Fruit fly (Drosophila melanogaster) whole organism, embryonic: Measurements from ENCODE around the gene CG14352.

ENCODE experiments used
- Abd-B ChIP-seq: fragments of 200-800 bp; sonication (Bioruptor generic); optimal IDR thresholded peaks from 2 replicates; lab custom pipeline; 2018; ENCODE audit warnings: missing biosample characterization, mild to moderate bottlenecking, missing genetic modification characterization, moderate library complexity
- Aef1 ChIP-seq: fragments of 200-800 bp; sonication (Bioruptor generic); IDR thresholded peaks from 3 replicates; pipeline ENCODE4 v1.3.6; 2022; ENCODE audit warnings: missing biosample characterization, missing genetic modification characterization
- Awh ChIP-seq: fragments of 200-800 bp; sonication (Bioruptor generic); IDR thresholded peaks from 2 replicates; pipeline ENCODE4, ENCODE4 v1.3.6; 2022; ENCODE audit warnings: missing biosample characterization, missing genetic modification characterization
- C15 ChIP-seq: fragments of 200-800 bp; sonication (Bioruptor generic); IDR thresholded peaks from 3 replicates; pipeline ENCODE4 v1.3.6; 2022; ENCODE audit warnings: missing biosample characterization, missing genetic modification characterization
- CG10274 ChIP-seq: fragments of 200-800 bp; sonication (Bioruptor generic); optimal IDR thresholded peaks from 3 replicates; lab custom pipeline; 2017; ENCODE audit warnings: missing biosample characterization, mild to moderate bottlenecking, missing genetic modification characterization
- CG10462 ChIP-seq: fragments of 200-800 bp; sonication (Bioruptor generic); optimal IDR thresholded peaks from 2 replicates; lab custom pipeline; 2016; ENCODE audit warnings: missing biosample characterization, missing genetic modification characterization
- CG10543 ChIP-seq: fragments of 200-800 bp; sonication (Bioruptor generic); optimal IDR thresholded peaks from 3 replicates; lab custom pipeline; 2017; ENCODE audit warnings: missing biosample characterization, mild to moderate bottlenecking, missing genetic modification characterization, moderate library complexity
- CG11093 ChIP-seq: fragments of 200-800 bp; sonication (Bioruptor generic); IDR thresholded peaks from 3 replicates; pipeline ENCODE4 v1.3.6; 2022; ENCODE audit warnings: missing biosample characterization, missing genetic modification characterization
- CG11696 ChIP-seq: fragments of 200-800 bp; sonication (Bioruptor generic); IDR thresholded peaks from 2 replicates; pipeline ENCODE4 v1.3.6; 2022; ENCODE audit warnings: missing biosample characterization, missing genetic modification characterization
- CG12219 ChIP-seq: fragments of 200-800 bp; sonication (Bioruptor generic); optimal IDR thresholded peaks from 3 replicates; lab custom pipeline; 2018; ENCODE audit warnings: missing biosample characterization, mild to moderate bottlenecking, missing genetic modification characterization
- CG12769 ChIP-seq: fragments of 200-800 bp; sonication (Bioruptor generic); optimal IDR thresholded peaks from 2 replicates; lab custom pipeline; 2019; ENCODE audit warnings: missing biosample characterization, mild to moderate bottlenecking, missing genetic modification characterization, moderate library complexity
- CG13424 ChIP-seq: fragments of 200-800 bp; sonication (Bioruptor generic); optimal IDR thresholded peaks from 2 replicates; lab custom pipeline; 2019; ENCODE audit warnings: missing biosample characterization, mild to moderate bottlenecking, missing genetic modification characterization, moderate library complexity
- CG14710 ChIP-seq: fragments of 200-800 bp; sonication (Bioruptor generic); optimal IDR thresholded peaks from 3 replicates; lab custom pipeline; 2019; ENCODE audit warnings: missing biosample characterization, mild to moderate bottlenecking, missing genetic modification characterization, moderate library complexity
- CG15696 ChIP-seq: fragments of 200-800 bp; sonication (Bioruptor generic); optimal IDR thresholded peaks from 2 replicates; lab custom pipeline; 2019; ENCODE audit warnings: missing biosample characterization, mild to moderate bottlenecking, missing genetic modification characterization, moderate library complexity
- CG1603 ChIP-seq: fragments of 200-800 bp; sonication (Bioruptor generic); optimal IDR thresholded peaks from 2 replicates; lab custom pipeline; 2019; ENCODE audit warnings: missing biosample characterization, mild to moderate bottlenecking, missing genetic modification characterization, moderate library complexity
- CG17359 ChIP-seq: fragments of 200-800 bp; sonication (Bioruptor generic); optimal IDR thresholded peaks from 3 replicates; lab custom pipeline; 2018; ENCODE audit warnings: missing biosample characterization, mild to moderate bottlenecking, missing genetic modification characterization, moderate library complexity
- CG17361 ChIP-seq: fragments of 200-800 bp; sonication (Bioruptor generic); IDR thresholded peaks from 3 replicates; pipeline ENCODE4 v1.3.6; 2022; ENCODE audit warnings: missing biosample characterization, missing genetic modification characterization
- CG1832 ChIP-seq: fragments of 200-800 bp; sonication (Bioruptor generic); optimal IDR thresholded peaks from 2 replicates; lab custom pipeline; 2017; ENCODE audit warnings: missing biosample characterization, mild to moderate bottlenecking, missing genetic modification characterization, inconsistent platforms
- CG3065 ChIP-seq: fragments of 200-800 bp; sonication (Bioruptor generic); optimal IDR thresholded peaks from 2 replicates; lab custom pipeline; 2016; ENCODE audit warnings: missing biosample characterization, missing genetic modification characterization
- CG32767 ChIP-seq: fragments of 200-800 bp; sonication (Bioruptor generic); IDR thresholded peaks from 2 replicates; pipeline ENCODE4 v1.3.6; 2022; ENCODE audit warnings: missing biosample characterization, missing genetic modification characterization
- CG3407 ChIP-seq: fragments of 200-800 bp; sonication (Bioruptor generic); optimal IDR thresholded peaks from 2 replicates; lab custom pipeline; 2018; ENCODE audit warnings: missing biosample characterization, mild to moderate bottlenecking, missing genetic modification characterization
- CG34224 ChIP-seq: fragments of 200-800 bp; sonication (Bioruptor generic); IDR thresholded peaks from 3 replicates; pipeline ENCODE4 v1.3.6; 2022; ENCODE audit warnings: missing biosample characterization, missing genetic modification characterization; ENCODE audit not compliant: partially characterized antibody
- CG5180 ChIP-seq: fragments of 200-800 bp; sonication (Bioruptor generic); optimal IDR thresholded peaks from 3 replicates; lab custom pipeline; 2017; ENCODE audit warnings: missing biosample characterization, missing genetic modification characterization, mild to moderate bottlenecking, moderate library complexity, missing genetic modification reagents
- CG7556 ChIP-seq: fragments of 200-800 bp; sonication (Bioruptor generic); optimal IDR thresholded peaks from 2 replicates; lab custom pipeline; 2017; ENCODE audit warnings: missing biosample characterization, mild to moderate bottlenecking, missing genetic modification characterization
- CG7963 ChIP-seq: fragments of 200-800 bp; sonication (Bioruptor generic); IDR thresholded peaks from 3 replicates; pipeline ENCODE4 v1.3.6; 2022; ENCODE audit warnings: missing biosample characterization, missing genetic modification characterization; ENCODE audit not compliant: partially characterized antibody
- CG8290 ChIP-seq, 3 experiments: fragments of 200-800 bp; sonication (Bioruptor generic); optimal IDR thresholded peaks; 2 replicates each; lab custom pipeline; 2016 to 2019; ENCODE audit warnings: missing biosample characterization in 3 of 3, missing genetic modification characterization in 3 of 3, mild to moderate bottlenecking in 2 of 3, moderate library complexity in 1 of 3
- CHES-1-like ChIP-seq: fragments of 200-800 bp; sonication (Bioruptor generic); optimal IDR thresholded peaks from 2 replicates; lab custom pipeline; 2016; ENCODE audit warnings: missing biosample characterization, missing genetic modification characterization
- Chrac-16 ChIP-seq: fragments of 200-800 bp; sonication (Bioruptor generic); optimal IDR thresholded peaks from 3 replicates; lab custom pipeline; 2016; ENCODE audit warnings: missing biosample characterization, missing genetic modification characterization
- D19A ChIP-seq: fragments of 200-800 bp; optimal IDR thresholded peaks from 3 replicates; lab custom pipeline; 2019; ENCODE audit warnings: missing biosample characterization, mild to moderate bottlenecking, missing genetic modification characterization, moderate library complexity
- Dip3 ChIP-seq: fragments of 200-800 bp; sonication (Bioruptor generic); optimal IDR thresholded peaks from 3 replicates; lab custom pipeline; 2016; ENCODE audit warnings: missing biosample characterization, missing genetic modification characterization
- Ets65A ChIP-seq: fragments of 200-800 bp; sonication (Bioruptor generic); peaks from one replicate; lab custom pipeline; 2016; ENCODE audit warnings: missing biosample characterization, missing genetic modification characterization
- Kr ChIP-seq: fragments of 200-800 bp; sonication (Bioruptor generic); optimal IDR thresholded peaks from 2 replicates; lab custom pipeline; 2017; ENCODE audit warnings: missing biosample characterization, mild to moderate bottlenecking, missing genetic modification characterization
- NC2α ChIP-seq: fragments of 200-800 bp; sonication (Bioruptor generic); optimal IDR thresholded peaks from 2 replicates; lab custom pipeline; 2016; ENCODE audit warnings: missing biosample characterization, missing genetic modification characterization
- Vsx1 ChIP-seq: fragments of 200-800 bp; sonication (Bioruptor generic); optimal IDR thresholded peaks from 2 replicates; lab custom pipeline; 2017; ENCODE audit warnings: missing biosample characterization, mild to moderate bottlenecking, missing genetic modification characterization, missing genetic modification reagents
- ase ChIP-seq: fragments of 200-800 bp; sonication (Bioruptor generic); IDR thresholded peaks from 3 replicates; pipeline ENCODE4 v1.3.6; 2022; ENCODE audit warnings: missing biosample characterization, missing genetic modification characterization
- ash1 ChIP-seq: fragments of 200-800 bp; sonication (Bioruptor generic); optimal IDR thresholded peaks from 2 replicates; lab custom pipeline; 2018; ENCODE audit warnings: missing biosample characterization, mild to moderate bottlenecking, missing genetic modification characterization
- ci ChIP-seq: fragments of 200-800 bp; sonication (Bioruptor generic); IDR thresholded peaks from 3 replicates; pipeline ENCODE4 v1.3.6; 2022; ENCODE audit warnings: missing biosample characterization, missing genetic modification characterization
- croc ChIP-seq: fragments of 200-800 bp; sonication (Bioruptor generic); conservative IDR thresholded peaks from 3 replicates; pipeline ENCODE4 v1.3.6; 2022; ENCODE audit warnings: missing biosample characterization, missing genetic modification characterization
- dmrt99B ChIP-seq: fragments of 200-800 bp; sonication (Bioruptor generic); optimal IDR thresholded peaks from 2 replicates; lab custom pipeline; 2018; ENCODE audit warnings: missing biosample characterization, mild to moderate bottlenecking, missing genetic modification characterization, moderate library complexity
- dpn ChIP-seq, 2 experiments: fragments of 200-800 bp; sonication (Bioruptor generic); optimal IDR thresholded peaks; 3 replicates each; lab custom pipeline; 2016; ENCODE audit warnings: missing biosample characterization in 2 of 2, missing genetic modification characterization in 2 of 2
- dysf ChIP-seq: fragments of 200-800 bp; sonication (Bioruptor generic); IDR thresholded peaks from 3 replicates; pipeline ENCODE4 v1.3.6; 2022; ENCODE audit warnings: missing biosample characterization, missing genetic modification characterization
- h ChIP-seq: fragments of >200 bp; optimal IDR thresholded peaks from 2 replicates; lab custom pipeline; 2017
- her ChIP-seq: fragments of 200-800 bp; sonication (Bioruptor generic); optimal IDR thresholded peaks from 2 replicates; lab custom pipeline; 2016; ENCODE audit warnings: missing biosample characterization, missing genetic modification characterization
- inv ChIP-seq: fragments of 200-800 bp; sonication (Bioruptor generic); IDR thresholded peaks from 2 replicates; pipeline ENCODE4 v1.3.6; 2022; ENCODE audit warnings: missing biosample characterization, missing genetic modification characterization; ENCODE audit not compliant: partially characterized antibody
- jumu ChIP-seq: fragments of 200-800 bp; sonication (Bioruptor generic); optimal IDR thresholded peaks from 3 replicates; lab custom pipeline; 2016; ENCODE audit warnings: missing biosample characterization, missing genetic modification characterization
- nau ChIP-seq: fragments of 200-800 bp; sonication (Bioruptor generic); optimal IDR thresholded peaks from 3 replicates; lab custom pipeline; 2017; ENCODE audit warnings: missing biosample characterization, mild to moderate bottlenecking, missing genetic modification characterization, missing genetic modification reagents
- psq ChIP-seq: fragments of 200-800 bp; sonication (Bioruptor generic); optimal IDR thresholded peaks from 2 replicates; lab custom pipeline; 2017; ENCODE audit warnings: missing biosample characterization, missing genetic modification characterization
- pzg ChIP-seq: fragments of 200-800 bp; sonication (Bioruptor generic); optimal IDR thresholded peaks from 3 replicates; lab custom pipeline; 2018; ENCODE audit warnings: missing biosample characterization, mild to moderate bottlenecking, missing genetic modification characterization, moderate library complexity
- sima ChIP-seq: fragments of 200-800 bp; sonication (Bioruptor generic); optimal IDR thresholded peaks from 2 replicates; lab custom pipeline; 2016; ENCODE audit warnings: missing biosample characterization, missing genetic modification characterization
- sug ChIP-seq: fragments of 200-800 bp; optimal IDR thresholded peaks from 2 replicates; lab custom pipeline; 2019; ENCODE audit warnings: missing biosample characterization, mild to moderate bottlenecking, missing genetic modification characterization, moderate library complexity
- unc-4 ChIP-seq: fragments of 200-800 bp; sonication (Bioruptor generic); IDR thresholded peaks from 2 replicates; pipeline ENCODE4 v1.3.6; 2022; ENCODE audit warnings: missing biosample characterization, missing genetic modification characterization; ENCODE audit not compliant: partially characterized antibody

The CG14352 gene

DNA sequence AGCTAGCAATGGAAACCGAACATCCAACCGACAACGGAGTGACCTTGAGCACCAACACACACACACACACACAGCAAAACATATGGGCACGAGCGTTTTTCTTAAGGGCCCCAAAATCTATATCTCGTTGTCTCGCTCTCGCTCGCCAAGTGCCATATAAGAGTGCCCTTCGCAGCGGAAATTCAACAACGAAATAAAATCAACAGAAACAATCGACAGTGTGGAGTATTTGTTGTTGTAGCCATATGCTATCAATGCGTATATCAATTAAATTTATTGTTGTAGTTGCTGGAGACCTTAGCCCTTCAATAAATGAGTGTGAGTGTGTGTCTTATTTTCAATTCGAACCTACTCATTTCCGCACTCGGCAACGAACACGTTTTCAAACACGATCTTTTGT, 25.3 kb downstream of the CG14352 start (continued):
- no peak for TF ChIP-seq sima (GFP tag; lab: Kevin White, UChicago)
- TF ChIP-seq CG10274 (GFP tag; lab: Kevin White, UChicago), result no peak
- TF ChIP-seq CHES-1-like, result no peak
- TF ChIP-seq CG32767 (GFP tag; lab: Robert Waterston, UW), result no peak
- TF ChIP-seq Dip3 (GFP tag; lab: Kevin White, UChicago), result no peak
- TF ChIP-seq NC2α (GFP tag; lab: Kevin White, UChicago), result no peak
- no peak for TF ChIP-seq CG14710 (tag; lab: Kevin White, UChicago)
- TF ChIP-seq CG11093 (GFP tag; lab: Robert Waterston, UW), result no peak
- TF ChIP-seq croc (GFP tag; lab: Robert Waterston, UW), result no peak
- TF ChIP-seq jumu (GFP tag; lab: Kevin White, UChicago), result no peak
- no peak for TF ChIP-seq Kr (GFP tag; lab: Kevin White, UChicago)
- no peak for TF ChIP-seq CG10462 (GFP tag; lab: Kevin White, UChicago)
- TF ChIP-seq C15 (GFP tag; lab: Robert Waterston, UW), result no peak
- no peak for TF ChIP-seq dpn (GFP tag; optimal IDR thresholded peaks at IDR 0.05; lab: Kevin White, UChicago)
- no peak; the same call in 2 of the 3 replicates for TF ChIP-seq dysf (GFP tag; lab: Robert Waterston, UW)
- no peak for TF ChIP-seq Chrac-16 (GFP tag; lab: Kevin White, UChicago)
- TF ChIP-seq CG1832 (GFP tag; lab: Kevin White, UChicago), result no peak
- peak; percentile 11 for TF ChIP-seq her (GFP tag; lab: Kevin White, UChicago)
- TF ChIP-seq CG7556 (GFP tag; lab: Kevin White, UChicago), result no peak
- no peak for TF ChIP-seq CG8290 (GFP tag; optimal IDR thresholded peaks at IDR 0.05; lab: Kevin White, UChicago)
- peak in 1 of 2 experiments; percentile 44 for TF ChIP-seq CG8290 (tag; optimal IDR thresholded peaks at IDR 0.05; lab: Kevin White, UChicago)
- peak; percentile 51; the same call in 2 of the 3 replicates for TF ChIP-seq Aef1 (GFP tag; lab: Robert Waterston, UW)
- peak; percentile 31; the same call in 1 of the 2 replicates for TF ChIP-seq unc-4 (GFP tag; lab: Robert Waterston, UW)
- TF ChIP-seq pzg, result no peak
- TF ChIP-seq CG17359 (tag; lab: Kevin White, UChicago), result peak; percentile 11
- no peak for TF ChIP-seq CG3065 (GFP tag; lab: Kevin White, UChicago)
- no peak for TF ChIP-seq inv (GFP tag; lab: Robert Waterston, UW)
- TF ChIP-seq CG7963, result no peak
- peak; percentile 1 for TF ChIP-seq nau (GFP tag; lab: Kevin White, UChicago)
- no peak for TF ChIP-seq Ets65A (GFP tag; lab: Kevin White, UChicago)
- TF ChIP-seq Awh (GFP tag; lab: Robert Waterston, UW), result peak; percentile 53; the same call in 1 of the 2 replicates
- no peak for TF ChIP-seq CG12219 (GFP tag; lab: Kevin White, UChicago)
- TF ChIP-seq CG11696 (GFP tag; lab: Robert Waterston, UW), result no peak
- TF ChIP-seq ash1, result no peak
- TF ChIP-seq CG13424 (tag; lab: Kevin White, UChicago), result no peak
- peak; percentile 81 for TF ChIP-seq CG12769 (tag; lab: Kevin White, UChicago)
- no peak for TF ChIP-seq CG3407 (GFP tag; lab: Kevin White, UChicago)
- 0 out of 3 replicates have a peak, but pooled peaks have one; percentile 26 for TF ChIP-seq ci (GFP tag; lab: Robert Waterston, UW)
- TF ChIP-seq D19A (tag; lab: Kevin White, UChicago), result no peak
- TF ChIP-seq psq, result no peak
- no peak for TF ChIP-seq Vsx1 (GFP tag; lab: Kevin White, UChicago)
- peak; percentile 91 for TF ChIP-seq sug (tag; lab: Kevin White, UChicago)
- TF ChIP-seq CG34224 (GFP tag; lab: Robert Waterston, UW), result peak; percentile 17; the same call in 1 of the 3 replicates
- no peak for TF ChIP-seq h
- TF ChIP-seq CG17361 (GFP tag; lab: Robert Waterston, UW), result no peak
- peak; percentile 54 for TF ChIP-seq CG5180 (GFP tag; lab: Kevin White, UChicago)
- TF ChIP-seq Abd-B (GFP tag; lab: Kevin White, UChicago), result no peak
- no peak for TF ChIP-seq CG15696 (tag; lab: Kevin White, UChicago)
- TF ChIP-seq ase (GFP tag; lab: Robert Waterston, UW), result no peak
- peak; percentile 25 for TF ChIP-seq dmrt99B (tag; lab: Kevin White, UChicago)
- no peak for TF ChIP-seq CG1603 (tag; lab: Kevin White, UChicago)
- peak; percentile 71 for TF ChIP-seq CG10543 (GFP tag; lab: Kevin White, UChicago)
